Worm (Caenorhabditis elegans): ENCODE measurements around the gene ntl-11.

ntl-11 gene

ce11 chrIV:15444481-15444880 is 26.8 kb downstream of the ntl-11 start, which contains the start of gene Y73F8A.23:
TSS of gene Y73F8A.23 (minus strand) at chrIV:15444581.
- TF ChIP-seq tbx-11 (GFP tag; IDR thresholded peaks at IDR 0.05) (no peak), ceh-36 (tag; optimal IDR thresholded peaks at IDR 0.05) (no peak), hmg-4 (GFP tag; optimal IDR thresholded peaks at IDR 0.05) (no peak)

ce11 chrIV:15441308-15441707 is 30.0 kb downstream of the ntl-11 start, which contains the start of gene Y73F8A.22:
TSS of gene Y73F8A.22 (minus strand) at chrIV:15441408.
- TF ChIP-seq ets-7 (tag; optimal IDR thresholded peaks at IDR 0.05) (no peak), aly-1 (tag; optimal IDR thresholded peaks at IDR 0.05) (no peak), scrt-1 (GFP tag; IDR thresholded peaks at IDR 0.05) (no peak), pes-1 (GFP tag; IDR thresholded peaks at IDR 0.05) (no peak), hmg-4 (GFP tag; optimal IDR thresholded peaks at IDR 0.05) (no peak), F13C5.2 (tag; optimal IDR thresholded peaks at IDR 0.05) (no peak), ceh-13 (GFP tag; optimal IDR thresholded peaks at IDR 0.05) (no peak), tra-4 (tag; optimal IDR thresholded peaks at IDR 0.05) (no peak), sea-1 (GFP tag; conservative IDR thresholded peaks at IDR 0.05) (no peak), hmbx-1 (tag; optimal IDR thresholded peaks at IDR 0.05) (no peak)

ce11 chrIV:15433805-15434204 is 37.5 kb downstream of the ntl-11 start:
- TF ChIP-seq ceh-13 (GFP tag; optimal IDR thresholded peaks at IDR 0.05) = no peak
- no peak for TF ChIP-seq B0310.2 (tag; optimal IDR thresholded peaks at IDR 0.05)
- TF ChIP-seq flt-1 (GFP tag; IDR thresholded peaks at IDR 0.05) = no peak

All from whole organism, early embryonic.